Worm (Caenorhabditis elegans) whole organism, early embryonic: ENCODE data around the gene F08F8.7.

Experiments used
- ceh-36 ChIP-seq: sonication (generic microtip); optimal IDR thresholded peaks from 2 replicates; lab custom pipeline; 2016; ENCODE audit warnings: missing genetic modification characterization, inconsistent platforms, missing compliant biosample characterization
- hmbx-1 ChIP-seq: sonication (generic microtip); optimal IDR thresholded peaks from 2 replicates; lab custom pipeline; 2016; ENCODE audit warnings: mild to moderate bottlenecking, missing genetic modification characterization, missing compliant biosample characterization
- scrt-1 ChIP-seq: fragments of 200-800 bp; sonication (Bioruptor generic); IDR thresholded peaks from 2 replicates; pipeline ENCODE4 v1.3.6; 2022; ENCODE audit warnings: missing genetic modification characterization, missing compliant biosample characterization
- sea-1 ChIP-seq: fragments of 200-800 bp; sonication (Bioruptor generic); conservative IDR thresholded peaks from 2 replicates; pipeline ENCODE4 v1.3.6; 2022; ENCODE audit warnings: missing genetic modification characterization, missing compliant biosample characterization
- tbx-37 ChIP-seq: fragments of 200-800 bp; sonication (Bioruptor generic); conservative IDR thresholded peaks from 2 replicates; pipeline ENCODE4 v1.3.6; 2022; ENCODE audit warnings: missing genetic modification reagents, missing genetic modification characterization, missing compliant biosample characterization

DNA sequence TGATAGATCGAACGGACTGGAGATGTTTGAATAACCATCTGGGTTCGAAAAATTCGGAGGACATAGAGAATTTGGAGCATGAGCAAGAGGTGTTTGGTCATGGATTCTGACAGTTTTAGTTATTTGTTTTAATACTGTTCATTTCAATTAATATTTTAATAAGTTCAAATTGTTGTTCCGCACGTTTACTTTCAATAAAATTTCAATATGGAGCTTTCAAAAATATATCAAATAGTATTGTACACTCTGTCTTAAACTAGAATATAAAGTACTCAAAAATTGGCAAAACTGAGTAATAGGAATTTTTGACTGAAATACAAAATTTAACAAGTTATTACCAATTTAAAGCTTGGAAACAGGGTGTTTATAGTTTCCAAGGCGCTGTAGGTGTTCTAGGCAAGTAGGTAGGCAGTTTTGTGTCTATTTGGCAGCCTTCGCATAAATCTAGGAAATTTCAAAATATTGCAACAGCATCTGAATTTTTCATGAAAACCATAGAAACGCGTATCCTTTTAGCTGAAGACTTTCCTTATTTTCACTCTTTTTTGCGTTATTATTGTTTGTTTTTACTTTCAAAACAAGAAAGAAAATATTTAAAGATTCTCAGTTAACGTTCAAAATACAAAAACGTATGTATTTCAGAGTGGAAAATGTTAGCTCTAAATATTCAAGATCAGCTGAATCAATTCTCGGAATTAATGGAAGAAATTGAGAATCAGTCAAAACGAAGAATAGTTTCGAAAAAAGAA is 20.2 kb upstream of the F08F8.7 start, which contains the start of the genes T20B12.5 and T20B12.4:
- TF ChIP-seq sea-1 (GFP tag; lab: Robert Waterston, UW) (no peak), ceh-36 (tag; lab: Kevin White, UChicago) (no peak), hmbx-1 (tag; lab: Kevin White, UChicago) (no peak), tbx-37 (no peak), scrt-1 (GFP tag; lab: Robert Waterston, UW) (no peak)
